Worm (Caenorhabditis elegans) whole organism, L1 larva: Measurements from ENCODE around the gene F37B12.3.

Source experiments
- hpl-2 ChIP-seq: fragments of 150-350 bp; optimal IDR thresholded peaks from 2 replicates; lab custom pipeline; 2014; ENCODE audit warnings: missing biosample characterization, missing genetic modification reagents, missing genetic modification characterization
- lin-39 ChIP-seq: fragments of 150-350 bp; optimal IDR thresholded peaks from 2 replicates; lab custom pipeline; 2014; ENCODE audit warnings: missing biosample characterization, missing genetic modification reagents, missing genetic modification characterization

DNA sequence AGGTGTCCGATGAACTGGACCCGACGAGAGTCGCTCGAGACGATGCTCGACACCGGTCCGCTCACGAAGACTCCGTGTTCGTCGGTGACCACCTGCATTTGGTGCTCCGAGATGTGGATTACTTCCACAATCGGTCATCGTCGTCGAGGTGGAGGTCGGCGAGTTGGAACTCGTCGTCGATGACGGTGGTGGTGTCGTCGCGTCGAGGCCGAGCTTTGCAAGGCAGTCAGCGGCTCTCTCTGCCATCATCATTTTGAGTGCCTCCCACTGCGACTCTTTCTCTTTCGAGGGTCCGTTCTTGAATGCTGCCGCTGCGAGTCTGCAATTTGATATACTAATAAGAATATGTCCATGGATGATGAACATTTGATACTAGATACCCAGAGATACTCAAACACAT, 33.5 kb downstream of the F37B12.3 start:
- TF ChIP-seq hpl-2 (GFP tag; lab: Kevin White, UChicago) (no peak), lin-39 (tag; lab: Kevin White, UChicago) (no peak)
